Fruit fly (Drosophila melanogaster) whole organism, embryonic: ENCODE results near the gene JMJD4.

Experiments used
- Antp ChIP-seq: fragments of 200-800 bp; sonication (Bioruptor generic); optimal IDR thresholded peaks from 3 replicates; lab custom pipeline; 2016; ENCODE audit warnings: missing biosample characterization, missing genetic modification characterization
- CG10209 ChIP-seq: fragments of 200-800 bp; sonication (Bioruptor generic); optimal IDR thresholded peaks from 3 replicates; lab custom pipeline; 2017; ENCODE audit warnings: missing biosample characterization, mild to moderate bottlenecking, missing genetic modification characterization, missing genetic modification reagents
- CG10959 ChIP-seq: fragments of 200-800 bp; sonication (Bioruptor generic); IDR thresholded peaks from 2 replicates; pipeline ENCODE4 v1.3.6; 2022; ENCODE audit warnings: missing biosample characterization, missing genetic modification characterization
- CG12236 ChIP-seq: fragments of 200-800 bp; sonication (Bioruptor generic); optimal IDR thresholded peaks from 2 replicates; lab custom pipeline; 2016; ENCODE audit warnings: missing biosample characterization, missing genetic modification characterization
- CG15011 ChIP-seq: fragments of 200-800 bp; sonication (Bioruptor generic); optimal IDR thresholded peaks from 3 replicates; lab custom pipeline; 2018; ENCODE audit warnings: missing biosample characterization, mild to moderate bottlenecking, missing genetic modification characterization
- CG15073 ChIP-seq: fragments of 200-800 bp; sonication (Bioruptor generic); optimal IDR thresholded peaks from 2 replicates; lab custom pipeline; 2016; ENCODE audit warnings: missing biosample characterization, missing genetic modification characterization
- CG15514 ChIP-seq: fragments of 200-800 bp; sonication (Bioruptor generic); optimal IDR thresholded peaks from 3 replicates; lab custom pipeline; 2017; ENCODE audit warnings: missing biosample characterization, missing genetic modification characterization, mild to moderate bottlenecking, moderate library complexity, missing genetic modification reagents
- CG1603 ChIP-seq: fragments of 200-800 bp; sonication (Bioruptor generic); optimal IDR thresholded peaks from 2 replicates; lab custom pipeline; 2019; ENCODE audit warnings: missing biosample characterization, mild to moderate bottlenecking, missing genetic modification characterization, moderate library complexity
- CG17829 ChIP-seq: fragments of 200-800 bp; optimal IDR thresholded peaks from 2 replicates; lab custom pipeline; 2019; ENCODE audit warnings: missing biosample characterization, mild to moderate bottlenecking, missing genetic modification characterization, moderate library complexity
- CG31224 ChIP-seq: fragments of 200-800 bp; sonication (Bioruptor generic); IDR thresholded peaks from 2 replicates; pipeline ENCODE4 v1.3.6; 2022; ENCODE audit warnings: missing biosample characterization, missing genetic modification characterization
- CG31365 ChIP-seq: fragments of 200-800 bp; sonication (Bioruptor generic); optimal IDR thresholded peaks from 2 replicates; lab custom pipeline; 2018; ENCODE audit warnings: missing biosample characterization, mild to moderate bottlenecking, missing genetic modification characterization
- CG3407 ChIP-seq: fragments of 200-800 bp; sonication (Bioruptor generic); optimal IDR thresholded peaks from 2 replicates; lab custom pipeline; 2018; ENCODE audit warnings: missing biosample characterization, mild to moderate bottlenecking, missing genetic modification characterization
- CG34422 ChIP-seq: fragments of 200-800 bp; sonication (Bioruptor generic); IDR thresholded peaks from 3 replicates; pipeline ENCODE4 v1.3.6; 2022; ENCODE audit warnings: missing biosample characterization, missing genetic modification characterization
- CG3838 ChIP-seq: fragments of 200-800 bp; sonication (Bioruptor generic); optimal IDR thresholded peaks from 3 replicates; lab custom pipeline; 2016; ENCODE audit warnings: missing biosample characterization, missing genetic modification characterization
- CG6175 ChIP-seq: fragments of 200-800 bp; sonication (Bioruptor generic); IDR thresholded peaks from 3 replicates; pipeline ENCODE4 v1.3.6; 2022; ENCODE audit warnings: missing biosample characterization, missing genetic modification characterization
- CG6272 ChIP-seq: fragments of 200-800 bp; sonication (Bioruptor generic); IDR thresholded peaks from 2 replicates; pipeline ENCODE4 v1.3.6; 2022; ENCODE audit warnings: missing biosample characterization, missing genetic modification characterization
- Chrac-16 ChIP-seq: fragments of 200-800 bp; sonication (Bioruptor generic); optimal IDR thresholded peaks from 3 replicates; lab custom pipeline; 2016; ENCODE audit warnings: missing biosample characterization, missing genetic modification characterization
- D19B ChIP-seq: fragments of 200-800 bp; sonication (Bioruptor generic); optimal IDR thresholded peaks from 2 replicates; lab custom pipeline; 2017; ENCODE audit warnings: missing biosample characterization, mild to moderate bottlenecking, missing genetic modification characterization
- Dad ChIP-seq: fragments of 200-800 bp; sonication (Bioruptor generic); optimal IDR thresholded peaks from 3 replicates; lab custom pipeline; 2016; ENCODE audit warnings: missing biosample characterization, missing genetic modification characterization
- Doc2 ChIP-seq: fragments of 200-800 bp; sonication (Bioruptor generic); IDR thresholded peaks from 2 replicates; pipeline ENCODE4 v1.3.6; 2022; ENCODE audit warnings: missing biosample characterization, missing genetic modification characterization
- E2f2 ChIP-seq: fragments of 200-800 bp; sonication (Bioruptor generic); IDR thresholded peaks from 2 replicates; pipeline ENCODE4 v1.3.6; 2022; ENCODE audit warnings: missing biosample characterization, missing genetic modification characterization
- Gug ChIP-seq: fragments of 200-800 bp; sonication (Bioruptor generic); IDR thresholded peaks from 4 replicates; pipeline ENCODE4 v1.3.6; 2022; ENCODE audit warnings: missing biosample characterization, missing genetic modification characterization
- H15 ChIP-seq: fragments of 200-800 bp; sonication (Bioruptor generic); IDR thresholded peaks from 3 replicates; pipeline ENCODE4 v1.3.6; 2022; ENCODE audit warnings: missing biosample characterization, missing genetic modification characterization
- H2.0 ChIP-seq: fragments of 200-800 bp; sonication (Bioruptor generic); IDR thresholded peaks from 2 replicates; pipeline ENCODE4 v1.3.6; 2022; ENCODE audit warnings: missing biosample characterization, missing genetic modification characterization
- HHEX ChIP-seq: fragments of 200-800 bp; sonication (Bioruptor generic); optimal IDR thresholded peaks from 3 replicates; lab custom pipeline; 2017; ENCODE audit warnings: missing biosample characterization, mild to moderate bottlenecking, missing genetic modification characterization, missing genetic modification reagents
- Hmx ChIP-seq: fragments of 200-800 bp; sonication (Bioruptor generic); optimal IDR thresholded peaks from 2 replicates; lab custom pipeline; 2016; ENCODE audit warnings: missing biosample characterization, missing genetic modification characterization
- NFAT ChIP-seq: fragments of 200-800 bp; sonication (Bioruptor generic); IDR thresholded peaks from 2 replicates; pipeline ENCODE4 v1.3.6; 2022; ENCODE audit warnings: missing biosample characterization, missing genetic modification characterization
- Ptx1 ChIP-seq: fragments of 200-800 bp; sonication (Bioruptor generic); IDR thresholded peaks from 2 replicates; pipeline ENCODE4 v1.3.6; 2022; ENCODE audit warnings: missing biosample characterization, missing genetic modification characterization
- Ravus ChIP-seq: fragments of 200-800 bp; sonication (Bioruptor generic); IDR thresholded peaks from 2 replicates; pipeline ENCODE4 v1.3.6; 2022; ENCODE audit warnings: missing biosample characterization, missing genetic modification characterization
- Sox100B ChIP-seq: fragments of 200-800 bp; sonication (Bioruptor generic); optimal IDR thresholded peaks from 3 replicates; lab custom pipeline; 2018; ENCODE audit warnings: missing biosample characterization, mild to moderate bottlenecking, missing genetic modification characterization
- Sox102F ChIP-seq: fragments of 200-800 bp; sonication (Bioruptor generic); optimal IDR thresholded peaks from 2 replicates; lab custom pipeline; 2018; ENCODE audit warnings: missing biosample characterization, mild to moderate bottlenecking, missing genetic modification characterization, moderate library complexity
- Trl ChIP-seq, 3 experiments: fragments of >200 bp in 2 of 3; fragments of 200-800 bp in 1 of 3; sonication (Bioruptor generic) in 1 of 3; optimal IDR thresholded peaks; 2 replicates in 1 of 3; 3 replicates in 2 of 3; lab custom pipeline; 2016 to 2017; ENCODE audit warnings: missing biosample characterization in 1 of 3, missing genetic modification characterization in 1 of 3
- Vsx1 ChIP-seq: fragments of 200-800 bp; sonication (Bioruptor generic); optimal IDR thresholded peaks from 2 replicates; lab custom pipeline; 2017; ENCODE audit warnings: missing biosample characterization, mild to moderate bottlenecking, missing genetic modification characterization, missing genetic modification reagents
- cas ChIP-seq: fragments of 200-800 bp; sonication (Bioruptor generic); IDR thresholded peaks from 2 replicates; pipeline ENCODE4 v1.3.6; 2022; ENCODE audit warnings: missing biosample characterization, missing genetic modification characterization
- chinmo ChIP-seq: fragments of 200-800 bp; sonication (Bioruptor generic); IDR thresholded peaks from 4 replicates; pipeline ENCODE4 v1.3.6; 2022; ENCODE audit warnings: missing biosample characterization, missing genetic modification characterization; ENCODE audit not compliant: partially characterized antibody
- chm ChIP-seq: fragments of 200-800 bp; sonication (Bioruptor generic); IDR thresholded peaks from 2 replicates; pipeline ENCODE4 v1.3.6; 2022; ENCODE audit warnings: missing biosample characterization, missing genetic modification characterization
- ci ChIP-seq: fragments of 200-800 bp; sonication (Bioruptor generic); IDR thresholded peaks from 3 replicates; pipeline ENCODE4 v1.3.6; 2022; ENCODE audit warnings: missing biosample characterization, missing genetic modification characterization
- dati ChIP-seq: fragments of 200-800 bp; sonication (Bioruptor generic); IDR thresholded peaks from 2 replicates; pipeline ENCODE4 v1.3.6; 2022; ENCODE audit warnings: missing biosample characterization, missing genetic modification characterization
- dimm ChIP-seq: fragments of 200-800 bp; sonication (Bioruptor generic); IDR thresholded peaks from 2 replicates; pipeline ENCODE4 v1.3.6; 2022; ENCODE audit warnings: missing biosample characterization, missing genetic modification characterization
- prd ChIP-seq, 3 experiments: fragments of >200 bp in 2 of 3; fragments of 200-800 bp in 1 of 3; sonication (Bioruptor generic) in 1 of 3; optimal IDR thresholded peaks in 2 of 3; IDR thresholded peaks in 1 of 3; 2 replicates in 2 of 3; 3 replicates in 1 of 3; pipeline versions ENCODE4 v1.3.6 to Lab custom; 2017 to 2022; ENCODE audit warnings: missing biosample characterization in 1 of 3, missing genetic modification characterization in 1 of 3
- row ChIP-seq: fragments of 200-800 bp; sonication (Bioruptor generic); IDR thresholded peaks from 3 replicates; pipeline ENCODE4 v1.3.6; 2022; ENCODE audit warnings: missing biosample characterization, missing genetic modification characterization
- run ChIP-seq: fragments of 200-800 bp; sonication (Bioruptor generic); optimal IDR thresholded peaks from 3 replicates; lab custom pipeline; 2018; ENCODE audit warnings: missing biosample characterization, mild to moderate bottlenecking, missing genetic modification characterization
- sc ChIP-seq, 3 experiments: fragments of >200 bp in 2 of 3; fragments of 200-800 bp in 1 of 3; sonication (Bioruptor generic) in 1 of 3; optimal IDR thresholded peaks; 2 replicates in 2 of 3; 3 replicates in 1 of 3; lab custom pipeline; 2017; ENCODE audit warnings: mild to moderate bottlenecking in 1 of 3, missing biosample characterization in 1 of 3, missing genetic modification characterization in 1 of 3, missing genetic modification reagents in 1 of 3
- sens-2 ChIP-seq: fragments of 200-800 bp; sonication (Bioruptor generic); IDR thresholded peaks from 2 replicates; pipeline ENCODE4 v1.3.6; 2022; ENCODE audit warnings: missing biosample characterization, missing genetic modification characterization
- unpg ChIP-seq: fragments of 200-800 bp; sonication (Bioruptor generic); optimal IDR thresholded peaks from 3 replicates; lab custom pipeline; 2018; ENCODE audit warnings: missing biosample characterization, mild to moderate bottlenecking, missing genetic modification characterization, moderate library complexity
- wor ChIP-seq: fragments of 200-800 bp; sonication (Bioruptor generic); IDR thresholded peaks from 2 replicates; pipeline ENCODE4 v1.3.6; 2022; ENCODE audit warnings: missing biosample characterization, missing genetic modification characterization
- zen ChIP-seq: fragments of 200-800 bp; sonication (Bioruptor generic); optimal IDR thresholded peaks from 3 replicates; lab custom pipeline; 2018; ENCODE audit warnings: missing biosample characterization, mild to moderate bottlenecking, missing genetic modification characterization, moderate library complexity

The JMJD4 gene

DNA sequence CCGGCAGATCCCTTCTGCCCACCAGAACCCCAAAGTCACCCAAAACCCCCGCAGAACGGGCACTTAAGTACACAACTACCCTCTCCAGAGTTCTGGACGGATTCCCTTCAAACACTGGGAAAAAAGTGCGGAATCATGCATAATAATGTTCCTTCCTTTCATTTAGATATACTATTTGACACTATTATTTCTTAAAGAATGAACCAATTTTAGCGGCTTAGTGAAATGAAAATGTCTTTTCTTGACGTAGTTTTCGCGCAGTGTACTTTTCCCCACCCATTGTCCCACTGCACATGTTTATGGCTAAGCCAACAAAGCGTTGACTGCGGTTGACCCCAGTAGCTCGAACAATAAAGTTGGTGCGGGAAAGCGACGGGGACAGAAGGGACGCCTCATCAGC lies 27.6 kb upstream of the JMJD4 start (continued):
- peak; percentile 6 for TF ChIP-seq HHEX (GFP tag; lab: Kevin White, UChicago)
- no peak for TF ChIP-seq prd (optimal IDR thresholded peaks at IDR 0.05; lab: Kevin White, UChicago)
- peak; percentile 24; the same call in 1 of the 3 replicates for TF ChIP-seq prd (GFP tag; IDR thresholded peaks at IDR 0.05; lab: Robert Waterston, UW)
- TF ChIP-seq CG31365 = no peak
- TF ChIP-seq CG17829 (tag; lab: Kevin White, UChicago) = no peak
- peak; percentile 57 for TF ChIP-seq CG1603 (tag; lab: Kevin White, UChicago)
- no peak for TF ChIP-seq CG15073 (GFP tag; lab: Kevin White, UChicago)
- 0 out of 3 replicates have a peak, but pooled peaks have one; percentile 43 for TF ChIP-seq ci (GFP tag; lab: Robert Waterston, UW)
- peak; percentile 24 for TF ChIP-seq CG15514 (GFP tag; lab: Kevin White, UChicago)
- TF ChIP-seq, all 482 proteins: peak for 65

DNA sequence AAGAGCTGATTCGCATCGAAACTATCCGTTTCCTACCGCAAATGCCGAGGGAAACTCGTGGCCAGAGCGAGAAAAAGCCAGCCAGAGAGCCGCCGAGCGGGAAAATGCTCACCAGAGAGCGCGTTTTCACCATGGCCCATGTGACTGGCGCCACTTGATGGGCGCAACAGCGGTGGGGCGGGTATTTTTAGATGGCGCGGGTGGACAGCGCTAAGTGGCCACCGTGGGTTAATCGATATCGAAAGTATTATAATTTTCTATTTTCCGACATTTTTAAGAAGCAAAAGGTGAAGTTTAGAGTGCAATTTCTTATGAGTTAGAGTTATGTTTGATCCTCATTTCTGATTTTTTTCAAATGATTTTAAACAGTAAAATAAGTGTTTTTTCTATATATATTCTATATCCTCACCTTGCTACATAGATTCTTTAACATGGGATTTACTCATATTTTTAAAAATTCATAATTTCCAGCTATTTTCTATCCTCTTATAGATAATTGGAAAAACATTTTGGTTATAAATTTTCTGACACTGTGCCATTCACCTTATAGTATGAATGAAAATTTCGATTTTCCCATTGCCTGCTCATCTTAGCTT lies 25.7 kb upstream of the JMJD4 start, which contains the start of gene Ptp36E:
TSS of gene Ptp36E (minus strand) at position 360 of the 596 bp plus-strand sequence.
- TF ChIP-seq Sox100B (GFP tag; lab: Kevin White, UChicago) = peak; percentile 88
- TF ChIP-seq wor = peak; percentile 53
- no peak for TF ChIP-seq dati
- peak; percentile 82 for TF ChIP-seq CG31224 (GFP tag; lab: Robert Waterston, UW)
- TF ChIP-seq Dad (GFP tag; lab: Kevin White, UChicago) = no peak
- no peak; the same call in 1 of the 2 replicates for TF ChIP-seq Ravus
- peak; percentile 87 for TF ChIP-seq unpg
- peak; percentile 78 for TF ChIP-seq Vsx1
- peak; percentile 87 for TF ChIP-seq Sox102F (GFP tag; lab: Kevin White, UChicago)
- peak; percentile 49; the same call in 2 of the 4 replicates for TF ChIP-seq Gug (GFP tag; lab: Robert Waterston, UW)
- TF ChIP-seq CG34422 (GFP tag; lab: Robert Waterston, UW) = no peak; the same call in 1 of the 3 replicates
- TF ChIP-seq chinmo (GFP tag; lab: Robert Waterston, UW) = 0 out of 4 replicates have a peak, but pooled peaks have one; percentile 11
- no peak for TF ChIP-seq CG12236 (GFP tag; lab: Kevin White, UChicago)
- peak; percentile 64 to 71 for TF ChIP-seq Trl (optimal IDR thresholded peaks at IDR 0.05; lab: Kevin White, UChicago)
- peak; percentile 53 for TF ChIP-seq Trl (GFP tag; optimal IDR thresholded peaks at IDR 0.05; lab: Kevin White, UChicago)
- no peak for TF ChIP-seq Doc2
- peak; percentile 79 for TF ChIP-seq Ptx1 (GFP tag; lab: Robert Waterston, UW)
- TF ChIP-seq dimm = peak; percentile 50
- no peak for TF ChIP-seq sens-2 (GFP tag; lab: Robert Waterston, UW)
- peak; percentile 79 for TF ChIP-seq D19B (GFP tag; lab: Kevin White, UChicago)
- peak; percentile 85 for TF ChIP-seq row (GFP tag; lab: Robert Waterston, UW)
- peak; percentile 55 for TF ChIP-seq Chrac-16 (GFP tag; lab: Kevin White, UChicago)
- TF ChIP-seq CG10209 (GFP tag; lab: Kevin White, UChicago) = peak; percentile 86
- TF ChIP-seq chm (GFP tag; lab: Robert Waterston, UW) = 0 out of 2 replicates have a peak, but pooled peaks have one; percentile 20
- TF ChIP-seq CG6272 (GFP tag; lab: Robert Waterston, UW) = peak; percentile 54
- peak; percentile 49; the same call in 1 of the 2 replicates for TF ChIP-seq E2f2
- peak; percentile 27; the same call in 1 of the 2 replicates for TF ChIP-seq CG10959 (GFP tag; lab: Robert Waterston, UW)
- TF ChIP-seq H15 (GFP tag; lab: Robert Waterston, UW) = peak; percentile 48; the same call in 1 of the 3 replicates
- peak; percentile 43; the same call in 1 of the 2 replicates for TF ChIP-seq NFAT
- peak; percentile 42 for TF ChIP-seq run (tag; lab: Kevin White, UChicago)
- TF ChIP-seq zen (tag; lab: Kevin White, UChicago) = no peak
- TF ChIP-seq Antp (GFP tag; lab: Kevin White, UChicago) = peak; percentile 36
- no peak for TF ChIP-seq sc (optimal IDR thresholded peaks at IDR 0.05; lab: Kevin White, UChicago)
- TF ChIP-seq sc (GFP tag; optimal IDR thresholded peaks at IDR 0.05; lab: Kevin White, UChicago) = peak; percentile 69
- TF ChIP-seq cas = no peak
- peak; percentile 50; the same call in 1 of the 2 replicates for TF ChIP-seq H2.0 (GFP tag; lab: Robert Waterston, UW)
- no peak for TF ChIP-seq Hmx (GFP tag; lab: Kevin White, UChicago)
- TF ChIP-seq CG15011 (GFP tag; lab: Kevin White, UChicago) = peak; percentile 79
- 0 out of 3 replicates have a peak, but pooled peaks have one; percentile 55 for TF ChIP-seq CG6175 (GFP tag; lab: Robert Waterston, UW)
- TF ChIP-seq CG3407 (GFP tag; lab: Kevin White, UChicago) = peak; percentile 64
- TF ChIP-seq CG3838 (GFP tag; lab: Kevin White, UChicago) = no peak
